Worm (Caenorhabditis elegans) whole organism, L4 larva: ENCODE results near the gene C02F5.5.

Experiments used
- Y48G9A.11 ChIP-seq: fragments of 200-800 bp; sonication (Bioruptor generic); IDR thresholded peaks from 2 replicates; pipeline ENCODE4 v1.3.6; 2022; ENCODE audit warnings: missing genetic modification reagents, missing genetic modification characterization, missing compliant biosample characterization
- ceh-82 ChIP-seq: sonication (generic microtip); optimal IDR thresholded peaks from 2 replicates; lab custom pipeline; 2017; ENCODE audit warnings: missing biosample characterization, missing genetic modification characterization
- dmd-6 ChIP-seq: fragments of 200-800 bp; sonication (Bioruptor generic); IDR thresholded peaks from 2 replicates; pipeline ENCODE4 v1.3.6; 2022; ENCODE audit warnings: missing genetic modification reagents, missing genetic modification characterization, missing compliant biosample characterization
- fos-1 ChIP-seq: fragments of 150-350 bp; optimal IDR thresholded peaks from 2 replicates; lab custom pipeline; 2014; ENCODE audit warnings: missing biosample characterization, missing genetic modification characterization
- jun-1 ChIP-seq: fragments of 150-350 bp; optimal IDR thresholded peaks from 2 replicates; lab custom pipeline; 2014; ENCODE audit warnings: missing biosample characterization, missing genetic modification reagents, missing genetic modification characterization
- lir-3 ChIP-seq: sonication (generic microtip); optimal IDR thresholded peaks from 2 replicates; lab custom pipeline; 2016; ENCODE audit warnings: mild to moderate bottlenecking, missing genetic modification characterization, missing compliant biosample characterization
- mdt-29 ChIP-seq: fragments of 200-800 bp; sonication (Bioruptor generic); IDR thresholded peaks from 2 replicates; pipeline ENCODE4 v1.3.6; 2022; ENCODE audit warnings: missing genetic modification reagents, missing genetic modification characterization, missing compliant biosample characterization
- mep-1 ChIP-seq: fragments of 150-350 bp; sonication (generic microtip); optimal IDR thresholded peaks from 3 replicates; lab custom pipeline; 2014; ENCODE audit warnings: missing biosample characterization, missing genetic modification characterization
- nhr-11 ChIP-seq: fragments of 150-350 bp; optimal IDR thresholded peaks from 2 replicates; lab custom pipeline; 2014; ENCODE audit warnings: missing biosample characterization, missing genetic modification characterization
- nhr-28 ChIP-seq: fragments of 150-350 bp; optimal IDR thresholded peaks from 2 replicates; lab custom pipeline; 2014; ENCODE audit warnings: missing biosample characterization, missing genetic modification characterization
- pha-4 ChIP-seq, 2 experiments: fragments of 150-350 bp in 1 of 2; fragments of 200-800 bp in 1 of 2; sonication (Bioruptor generic) in 1 of 2; IDR thresholded peaks in 1 of 2; optimal IDR thresholded peaks in 1 of 2; 2 replicates each; pipeline versions ENCODE4 v1.3.6 to Lab custom; 2014 to 2022; ENCODE audit warnings: missing genetic modification characterization in 2 of 2, missing genetic modification reagents in 2 of 2, missing biosample characterization in 1 of 2, missing compliant biosample characterization in 1 of 2
- pqm-1 ChIP-seq: sonication (generic microtip); optimal IDR thresholded peaks from 2 replicates; lab custom pipeline; 2017; ENCODE audit warnings: missing biosample characterization, missing genetic modification characterization
- unc-39 ChIP-seq: sonication (generic microtip); optimal IDR thresholded peaks from 2 replicates; lab custom pipeline; 2017; ENCODE audit warnings: missing biosample characterization, missing genetic modification characterization
- zfp-2 ChIP-seq: sonication (generic microtip); optimal IDR thresholded peaks from 2 replicates; lab custom pipeline; 2016; ENCODE audit warnings: mild to moderate bottlenecking, missing genetic modification characterization, missing compliant biosample characterization

ce11 chrIII:8286003-8286402 lies 50.0 kb downstream of the C02F5.5 start:
- no peak for TF ChIP-seq nhr-28 (tag; lab: Kevin White, UChicago)
- no peak for TF ChIP-seq pha-4 (GFP tag; IDR thresholded peaks at IDR 0.05; lab: Robert Waterston, UW)
- no peak for TF ChIP-seq pha-4 (tag; optimal IDR thresholded peaks at IDR 0.05; lab: Kevin White, UChicago)
- no peak for TF ChIP-seq fos-1 (tag; lab: Kevin White, UChicago)
- TF ChIP-seq jun-1 (tag; lab: Kevin White, UChicago): no peak
- no peak for TF ChIP-seq unc-39 (tag; lab: Kevin White, UChicago)
- TF ChIP-seq nhr-11 (tag; lab: Kevin White, UChicago): no peak
- TF ChIP-seq mdt-29 (GFP tag; lab: Robert Waterston, UW): no peak
- TF ChIP-seq dmd-6 (GFP tag; lab: Robert Waterston, UW): no peak
- TF ChIP-seq ceh-82 (tag; lab: Kevin White, UChicago): no peak
- no peak for TF ChIP-seq mep-1 (tag; lab: Kevin White, UChicago)
- TF ChIP-seq pqm-1 (tag; lab: Kevin White, UChicago): no peak
- TF ChIP-seq zfp-2 (tag; lab: Kevin White, UChicago): no peak
- no peak for TF ChIP-seq Y48G9A.11 (GFP tag; lab: Robert Waterston, UW)
- no peak for TF ChIP-seq lir-3 (tag; lab: Kevin White, UChicago)
